Worm (Caenorhabditis elegans): ENCODE results near the gene comt-1.

- TF ChIP-seq hlh-26 (GFP tag; conservative IDR thresholded peaks at IDR 0.05): no peak
- TF ChIP-seq ztf-22 (GFP tag; optimal IDR thresholded peaks at IDR 0.05): no peak
These were observed 40.6 kb upstream of the comt-1 start for ce11 chrX:2902854-2903253.

Data from whole organism, young adult.